Fruit fly (Drosophila melanogaster) whole organism, embryonic: ENCODE measurements around the gene Cfp1.

Source experiments
- Abd-B ChIP-seq: fragments of 200-800 bp; sonication (Bioruptor generic); optimal IDR thresholded peaks from 2 replicates; lab custom pipeline; 2018; ENCODE audit warnings: missing biosample characterization, mild to moderate bottlenecking, missing genetic modification characterization, moderate library complexity
- BEAF-32 ChIP-seq: fragments of 200-800 bp; sonication (Bioruptor generic); optimal IDR thresholded peaks from 3 replicates; lab custom pipeline; 2017; ENCODE audit warnings: missing biosample characterization, missing genetic modification characterization, mild to moderate bottlenecking, moderate library complexity, missing genetic modification reagents
- C15 ChIP-seq: fragments of 200-800 bp; sonication (Bioruptor generic); IDR thresholded peaks from 3 replicates; pipeline ENCODE4 v1.3.6; 2022; ENCODE audit warnings: missing biosample characterization, missing genetic modification characterization
- CG12391 ChIP-seq: fragments of 200-800 bp; sonication (Bioruptor generic); optimal IDR thresholded peaks from 3 replicates; lab custom pipeline; 2018; ENCODE audit warnings: missing biosample characterization, mild to moderate bottlenecking, missing genetic modification characterization, moderate library complexity
- CG12659 ChIP-seq: fragments of 200-800 bp; sonication (Bioruptor generic); optimal IDR thresholded peaks from 3 replicates; lab custom pipeline; 2017; ENCODE audit warnings: mild to moderate bottlenecking, missing biosample characterization, missing genetic modification reagents, missing genetic modification characterization
- CG12769 ChIP-seq: fragments of 200-800 bp; sonication (Bioruptor generic); optimal IDR thresholded peaks from 2 replicates; lab custom pipeline; 2019; ENCODE audit warnings: missing biosample characterization, mild to moderate bottlenecking, missing genetic modification characterization, moderate library complexity
- CG13296 ChIP-seq: fragments of 200-800 bp; sonication (Bioruptor generic); optimal IDR thresholded peaks from 3 replicates; lab custom pipeline; 2018; ENCODE audit warnings: missing biosample characterization, mild to moderate bottlenecking, missing genetic modification characterization
- CG14710 ChIP-seq: fragments of 200-800 bp; sonication (Bioruptor generic); optimal IDR thresholded peaks from 3 replicates; lab custom pipeline; 2019; ENCODE audit warnings: missing biosample characterization, mild to moderate bottlenecking, missing genetic modification characterization, moderate library complexity
- CG15269 ChIP-seq: fragments of 200-800 bp; sonication (Bioruptor generic); optimal IDR thresholded peaks from 2 replicates; lab custom pipeline; 2018; ENCODE audit warnings: missing biosample characterization, mild to moderate bottlenecking, missing genetic modification characterization, moderate library complexity
- CG1602 ChIP-seq: fragments of 200-800 bp; sonication (Bioruptor generic); optimal IDR thresholded peaks from 3 replicates; lab custom pipeline; 2016; ENCODE audit warnings: missing biosample characterization, missing genetic modification characterization
- CG2116 ChIP-seq: fragments of 200-800 bp; sonication (Bioruptor generic); optimal IDR thresholded peaks from 3 replicates; lab custom pipeline; 2018; ENCODE audit warnings: missing biosample characterization, mild to moderate bottlenecking, missing genetic modification characterization
- CG9797 ChIP-seq: fragments of 200-800 bp; sonication (Bioruptor generic); optimal IDR thresholded peaks from 3 replicates; lab custom pipeline; 2018; ENCODE audit warnings: missing biosample characterization, mild to moderate bottlenecking, missing genetic modification characterization
- CoRest ChIP-seq: fragments of 200-800 bp; sonication (Bioruptor generic); optimal IDR thresholded peaks from 3 replicates; lab custom pipeline; 2018; ENCODE audit warnings: missing biosample characterization, mild to moderate bottlenecking, missing genetic modification characterization, moderate library complexity
- Dp ChIP-seq: fragments of 200-800 bp; sonication (Bioruptor generic); optimal IDR thresholded peaks from 2 replicates; lab custom pipeline; 2018; ENCODE audit warnings: missing biosample characterization, mild to moderate bottlenecking, missing genetic modification characterization, moderate library complexity
- E2f2 ChIP-seq: fragments of 200-800 bp; sonication (Bioruptor generic); IDR thresholded peaks from 2 replicates; pipeline ENCODE4 v1.3.6; 2022; ENCODE audit warnings: missing biosample characterization, missing genetic modification characterization
- Elba2 ChIP-seq: fragments of 200-800 bp; sonication (Bioruptor generic); optimal IDR thresholded peaks from 3 replicates; lab custom pipeline; 2016; ENCODE audit warnings: missing biosample characterization, missing genetic modification characterization
- Ets97D ChIP-seq: fragments of 200-800 bp; sonication (Bioruptor generic); optimal IDR thresholded peaks from 3 replicates; lab custom pipeline; 2016; ENCODE audit warnings: missing biosample characterization, missing genetic modification characterization
- Fer1 ChIP-seq: fragments of 200-800 bp; sonication (Bioruptor generic); optimal IDR thresholded peaks from 2 replicates; lab custom pipeline; 2017; ENCODE audit warnings: missing biosample characterization, mild to moderate bottlenecking, missing genetic modification characterization
- Meics ChIP-seq: fragments of 200-800 bp; sonication (Bioruptor generic); optimal IDR thresholded peaks from 2 replicates; lab custom pipeline; 2017; ENCODE audit warnings: missing biosample characterization, mild to moderate bottlenecking, missing genetic modification characterization
- Nf-YB ChIP-seq: fragments of 200-800 bp; sonication (Bioruptor generic); optimal IDR thresholded peaks from 3 replicates; lab custom pipeline; 2019; ENCODE audit warnings: missing biosample characterization, mild to moderate bottlenecking, missing genetic modification characterization, moderate library complexity
- Rfx ChIP-seq: fragments of 200-800 bp; sonication (Bioruptor generic); IDR thresholded peaks from 2 replicates; pipeline ENCODE4 v1.3.6; 2022; ENCODE audit warnings: missing biosample characterization, missing genetic modification characterization
- Xbp1 ChIP-seq: fragments of 200-800 bp; sonication (Bioruptor generic); optimal IDR thresholded peaks from 3 replicates; lab custom pipeline; 2016; ENCODE audit warnings: missing biosample characterization, mild to moderate bottlenecking, missing genetic modification characterization
- YL-1 ChIP-seq: fragments of 200-800 bp; sonication (Bioruptor generic); optimal IDR thresholded peaks from 3 replicates; lab custom pipeline; 2017; ENCODE audit warnings: missing biosample characterization, mild to moderate bottlenecking, missing genetic modification characterization
- ara ChIP-seq: fragments of 200-800 bp; sonication (Bioruptor generic); IDR thresholded peaks from 2 replicates; pipeline ENCODE4 v1.3.6; 2022; ENCODE audit warnings: missing biosample characterization, missing genetic modification characterization
- br ChIP-seq: fragments of >200 bp; optimal IDR thresholded peaks from 2 replicates; lab custom pipeline; 2017
- btn ChIP-seq: fragments of 200-800 bp; sonication (Bioruptor generic); optimal IDR thresholded peaks from 2 replicates; lab custom pipeline; 2016; ENCODE audit warnings: missing biosample characterization, missing genetic modification characterization
- chn ChIP-seq: fragments of 200-800 bp; sonication (Bioruptor generic); optimal IDR thresholded peaks from 2 replicates; lab custom pipeline; 2016; ENCODE audit warnings: missing biosample characterization, missing genetic modification characterization
- crp ChIP-seq, 2 experiments: fragments of 200-800 bp; sonication (Bioruptor generic); optimal IDR thresholded peaks; 2 replicates in 1 of 2; 3 replicates in 1 of 2; lab custom pipeline; 2017; ENCODE audit warnings: missing biosample characterization in 2 of 2, missing genetic modification characterization in 2 of 2, mild to moderate bottlenecking in 1 of 2, moderate library complexity in 1 of 2
- dm ChIP-seq: fragments of 200-800 bp; sonication (Bioruptor generic); optimal IDR thresholded peaks from 3 replicates; lab custom pipeline; 2016; ENCODE audit warnings: missing biosample characterization, missing genetic modification characterization
- dpn ChIP-seq, 2 experiments: fragments of 200-800 bp; sonication (Bioruptor generic); optimal IDR thresholded peaks; 3 replicates each; lab custom pipeline; 2016; ENCODE audit warnings: missing biosample characterization in 2 of 2, missing genetic modification characterization in 2 of 2
- fd64A ChIP-seq: fragments of 200-800 bp; sonication (Bioruptor generic); optimal IDR thresholded peaks from 3 replicates; lab custom pipeline; 2018; ENCODE audit warnings: missing biosample characterization, mild to moderate bottlenecking, missing genetic modification characterization
- gt ChIP-seq: fragments of 200-800 bp; sonication (Bioruptor generic); IDR thresholded peaks from 2 replicates; pipeline ENCODE4 v1.3.6; 2022; ENCODE audit warnings: missing biosample characterization, missing genetic modification characterization
- insv ChIP-seq, 2 experiments: fragments of 200-800 bp; sonication (Bioruptor generic); optimal IDR thresholded peaks; 3 replicates each; lab custom pipeline; 2016 to 2018; ENCODE audit warnings: missing biosample characterization in 2 of 2, missing genetic modification characterization in 2 of 2
- kah ChIP-seq: fragments of 200-800 bp; sonication (Bioruptor generic); optimal IDR thresholded peaks from 2 replicates; lab custom pipeline; 2018; ENCODE audit warnings: missing biosample characterization, mild to moderate bottlenecking, missing genetic modification characterization
- nerfin-1 ChIP-seq: fragments of 200-800 bp; sonication (Bioruptor generic); optimal IDR thresholded peaks from 3 replicates; lab custom pipeline; 2019; ENCODE audit warnings: missing biosample characterization, mild to moderate bottlenecking, missing genetic modification characterization, moderate library complexity
- peb ChIP-seq: fragments of 200-800 bp; sonication (Bioruptor generic); IDR thresholded peaks from 2 replicates; pipeline ENCODE4 v1.3.6; 2022; ENCODE audit warnings: missing biosample characterization, missing genetic modification characterization
- pita ChIP-seq: fragments of 200-800 bp; sonication (Bioruptor generic); optimal IDR thresholded peaks from 2 replicates; lab custom pipeline; 2017; ENCODE audit warnings: missing biosample characterization, mild to moderate bottlenecking, missing genetic modification characterization
- prd ChIP-seq, 3 experiments: fragments of >200 bp in 2 of 3; fragments of 200-800 bp in 1 of 3; sonication (Bioruptor generic) in 1 of 3; optimal IDR thresholded peaks in 2 of 3; IDR thresholded peaks in 1 of 3; 2 replicates in 2 of 3; 3 replicates in 1 of 3; pipeline versions ENCODE4 v1.3.6 to Lab custom; 2017 to 2022; ENCODE audit warnings: missing biosample characterization in 1 of 3, missing genetic modification characterization in 1 of 3
- psq ChIP-seq: fragments of 200-800 bp; sonication (Bioruptor generic); optimal IDR thresholded peaks from 2 replicates; lab custom pipeline; 2017; ENCODE audit warnings: missing biosample characterization, missing genetic modification characterization
- ranshi ChIP-seq: fragments of 200-800 bp; sonication (Bioruptor generic); IDR thresholded peaks from 2 replicates; pipeline ENCODE4 v1.3.6; 2022; ENCODE audit warnings: missing biosample characterization, missing genetic modification characterization
- repo ChIP-seq: fragments of 200-800 bp; sonication (Bioruptor generic); optimal IDR thresholded peaks from 2 replicates; lab custom pipeline; 2016; ENCODE audit warnings: missing biosample characterization, missing genetic modification characterization
- rib ChIP-seq: fragments of 200-800 bp; sonication (Bioruptor generic); IDR thresholded peaks from 2 replicates; pipeline ENCODE4 v1.3.6; 2022; ENCODE audit warnings: missing biosample characterization, missing genetic modification characterization
- slp2 ChIP-seq: fragments of 200-800 bp; sonication (Bioruptor generic); optimal IDR thresholded peaks from 2 replicates; lab custom pipeline; 2016; ENCODE audit warnings: missing biosample characterization, missing genetic modification characterization
- stwl ChIP-seq: fragments of 200-800 bp; sonication (Bioruptor generic); optimal IDR thresholded peaks from 3 replicates; lab custom pipeline; 2018; ENCODE audit warnings: missing biosample characterization, mild to moderate bottlenecking, missing genetic modification characterization, moderate library complexity
- tio ChIP-seq: fragments of 200-800 bp; sonication (Bioruptor generic); optimal IDR thresholded peaks from 2 replicates; lab custom pipeline; 2017; ENCODE audit warnings: missing biosample characterization, missing genetic modification characterization, inconsistent platforms
- tx ChIP-seq: fragments of 200-800 bp; sonication (Bioruptor generic); optimal IDR thresholded peaks from 2 replicates; lab custom pipeline; 2016; ENCODE audit warnings: missing biosample characterization, missing genetic modification characterization
- unc-4 ChIP-seq: fragments of 200-800 bp; sonication (Bioruptor generic); IDR thresholded peaks from 2 replicates; pipeline ENCODE4 v1.3.6; 2022; ENCODE audit warnings: missing biosample characterization, missing genetic modification characterization; ENCODE audit not compliant: partially characterized antibody
- wek ChIP-seq: fragments of 200-800 bp; sonication (Bioruptor generic); optimal IDR thresholded peaks from 3 replicates; lab custom pipeline; 2018; ENCODE audit warnings: missing biosample characterization, mild to moderate bottlenecking, missing genetic modification characterization, moderate library complexity
- zfh1 ChIP-seq: fragments of 200-800 bp; sonication (Bioruptor generic); IDR thresholded peaks from 3 replicates; pipeline ENCODE4 v1.3.6; 2022; ENCODE audit warnings: missing biosample characterization, missing genetic modification characterization

Gene Cfp1

DNA sequence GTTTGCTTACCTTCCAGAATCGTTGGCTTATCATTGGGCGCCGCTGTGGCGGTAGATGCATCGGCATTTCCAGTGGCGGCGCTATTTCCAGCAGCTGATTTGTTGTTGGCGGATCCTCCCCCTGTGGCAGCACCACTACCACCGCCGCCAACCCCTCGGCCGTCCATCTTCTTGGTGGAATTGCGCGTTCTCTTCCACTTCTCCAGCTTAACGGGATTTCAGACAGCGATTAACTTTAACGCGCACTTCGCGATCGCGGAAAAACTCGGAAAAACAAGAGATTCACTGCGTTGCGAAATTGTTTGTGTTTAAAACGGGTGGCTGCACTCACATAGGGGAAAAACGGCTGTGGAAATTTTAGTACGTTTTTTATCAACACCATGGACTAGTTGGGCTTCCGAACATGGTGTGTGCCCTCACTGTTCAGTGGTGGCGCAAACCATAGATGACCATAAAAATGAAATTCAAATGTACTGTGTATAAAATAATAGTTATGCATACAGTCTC, 10.1 kb upstream of the Cfp1 start, which contains the start of gene c11.1 (continued):
- TF ChIP-seq Ets97D (peak; percentile 44), CG9797 (peak; percentile 73), CG14710 (tag; lab: Kevin White, UChicago) (peak; percentile 38), Dp (GFP tag; lab: Kevin White, UChicago) (peak; percentile 66), pita (GFP tag; lab: Kevin White, UChicago) (peak; percentile 87), fd64A (GFP tag; lab: Kevin White, UChicago) (no peak), CG12659 (peak; percentile 64), stwl (peak; percentile 11), unc-4 (GFP tag; lab: Robert Waterston, UW) (no peak), CG2116 (GFP tag; lab: Kevin White, UChicago) (peak; percentile 24), dpn (GFP tag; optimal IDR thresholded peaks at IDR 0.05; lab: Kevin White, UChicago) (peak in 1 of 2 experiments; percentile 5), nerfin-1 (peak; percentile 97), crp (GFP tag; optimal IDR thresholded peaks at IDR 0.05; lab: Kevin White, UChicago) (peak in 1 of 2 experiments; percentile 65), E2f2 (GFP tag; lab: Robert Waterston, UW) (peak; percentile 74), CG12391 (tag; lab: Kevin White, UChicago) (peak; percentile 31), prd (optimal IDR thresholded peaks at IDR 0.05; lab: Kevin White, UChicago) (no peak), prd (GFP tag; IDR thresholded peaks at IDR 0.05; lab: Robert Waterston, UW) (no peak), CoRest (tag; lab: Kevin White, UChicago) (peak; percentile 24), C15 (no peak), YL-1 (GFP tag; lab: Kevin White, UChicago) (peak; percentile 20), BEAF-32 (peak; percentile 52), Fer1 (GFP tag; lab: Kevin White, UChicago) (peak; percentile 16)

- no peak for TF ChIP-seq dm (GFP tag; lab: Kevin White, UChicago)
- no peak for TF ChIP-seq slp2 (GFP tag; lab: Kevin White, UChicago)
- TF ChIP-seq repo (GFP tag; lab: Kevin White, UChicago), result no peak
- TF ChIP-seq Elba2 (GFP tag; lab: Kevin White, UChicago), result peak; percentile 16
- TF ChIP-seq Rfx (GFP tag; lab: Robert Waterston, UW), result no peak
- TF ChIP-seq br (lab: Kevin White, UChicago), result no peak
- TF ChIP-seq tx, result no peak
- no peak for TF ChIP-seq CG12659
- TF ChIP-seq tio (GFP tag; lab: Kevin White, UChicago), result no peak
- TF ChIP-seq btn (GFP tag; lab: Kevin White, UChicago), result no peak
- no peak for TF ChIP-seq CG13296 (GFP tag; lab: Kevin White, UChicago)
- no peak for TF ChIP-seq zfh1 (GFP tag; lab: Robert Waterston, UW)
- TF ChIP-seq CG1602 (GFP tag; lab: Kevin White, UChicago), result no peak
- TF ChIP-seq gt (GFP tag; lab: Robert Waterston, UW), result no peak
- no peak for TF ChIP-seq Nf-YB
- no peak for TF ChIP-seq Abd-B (GFP tag; lab: Kevin White, UChicago)
- no peak for TF ChIP-seq rib (GFP tag; lab: Robert Waterston, UW)
- no peak for TF ChIP-seq peb (GFP tag; lab: Robert Waterston, UW)
- TF ChIP-seq ranshi (GFP tag; lab: Robert Waterston, UW), result no peak
- no peak for TF ChIP-seq CG15269
- no peak for TF ChIP-seq CG12769 (tag; lab: Kevin White, UChicago)
- no peak for TF ChIP-seq Meics (GFP tag; lab: Kevin White, UChicago)
- no peak for TF ChIP-seq ara (GFP tag; lab: Robert Waterston, UW)
- no peak for TF ChIP-seq chn (GFP tag; lab: Kevin White, UChicago)
- TF ChIP-seq kah (GFP tag; lab: Kevin White, UChicago), result peak; percentile 39
- TF ChIP-seq Xbp1 (GFP tag; lab: Kevin White, UChicago), result peak; percentile 33
- TF ChIP-seq psq (GFP tag; lab: Kevin White, UChicago), result no peak
- peak; percentile 35 to 90 for TF ChIP-seq insv (GFP tag; optimal IDR thresholded peaks at IDR 0.05; lab: Kevin White, UChicago)
- no peak for TF ChIP-seq wek (GFP tag; lab: Kevin White, UChicago)
Measured at dm6 chrX:9281998-9282644, 9.4 kb upstream of the Cfp1 start.
